Worm (Caenorhabditis elegans) whole organism, L3 larva: ENCODE results near the gene F46F2.3.

Experiments
- R02D3.7 ChIP-seq: fragments of 150-350 bp; optimal IDR thresholded peaks from 2 replicates; lab custom pipeline; 2014; ENCODE audit warnings: missing biosample characterization, missing genetic modification characterization
- ZK546.5 ChIP-seq: sonication (generic microtip); optimal IDR thresholded peaks from 2 replicates; lab custom pipeline; 2017; ENCODE audit warnings: missing biosample characterization, missing genetic modification characterization
- ama-1 ChIP-seq: fragments of 150-350 bp; optimal IDR thresholded peaks from 2 replicates; lab custom pipeline; 2018
- ceh-16 ChIP-seq: sonication (generic microtip); optimal IDR thresholded peaks from 2 replicates; lab custom pipeline; 2017; ENCODE audit warnings: missing biosample characterization, missing genetic modification characterization
- ceh-28 ChIP-seq: fragments of 150-350 bp; optimal IDR thresholded peaks from 2 replicates; lab custom pipeline; 2014; ENCODE audit warnings: missing biosample characterization, missing genetic modification reagents, missing genetic modification characterization
- ceh-82 ChIP-seq: fragments of 150-350 bp; optimal IDR thresholded peaks from 2 replicates; lab custom pipeline; 2014; ENCODE audit warnings: missing biosample characterization, missing genetic modification characterization
- egl-27 ChIP-seq: sonication (generic microtip); optimal IDR thresholded peaks from 4 replicates; lab custom pipeline; 2017; ENCODE audit warnings: missing biosample characterization, missing genetic modification reagents, missing genetic modification characterization
- egl-5 ChIP-seq: fragments of 150-350 bp; optimal IDR thresholded peaks from 2 replicates; lab custom pipeline; 2017; ENCODE audit warnings: missing biosample characterization, missing genetic modification reagents, missing genetic modification characterization, inconsistent platforms
- elt-1 ChIP-seq: fragments of 150-350 bp; optimal IDR thresholded peaks from 2 replicates; lab custom pipeline; 2014; ENCODE audit warnings: missing biosample characterization, missing genetic modification characterization
- elt-2 ChIP-seq: sonication (generic microtip); optimal IDR thresholded peaks from 2 replicates; lab custom pipeline; 2016; ENCODE audit warnings: missing genetic modification reagents, mild to moderate bottlenecking, missing genetic modification characterization, missing compliant biosample characterization
- elt-3 ChIP-seq, 3 experiments: fragments of 150-350 bp in 1 of 3; sonication (generic microtip) in 2 of 3; optimal IDR thresholded peaks; 2 replicates in 2 of 3; 4 replicates in 1 of 3; lab custom pipeline; 2014 to 2017; ENCODE audit warnings: missing biosample characterization in 3 of 3, missing genetic modification characterization in 3 of 3
- eor-1 ChIP-seq, 2 experiments: fragments of 150-350 bp; optimal IDR thresholded peaks; 2 replicates each; lab custom pipeline; 2014 to 2018; ENCODE audit warnings: missing biosample characterization in 2 of 2, missing genetic modification characterization in 2 of 2
- fos-1 ChIP-seq: fragments of 150-350 bp; optimal IDR thresholded peaks from 2 replicates; lab custom pipeline; 2014; ENCODE audit warnings: missing biosample characterization, missing genetic modification characterization
- hmg-11 ChIP-seq: sonication (generic microtip); optimal IDR thresholded peaks from 2 replicates; lab custom pipeline; 2016; ENCODE audit warnings: missing genetic modification characterization, missing compliant biosample characterization
- jun-1 ChIP-seq: fragments of 150-350 bp; optimal IDR thresholded peaks from 2 replicates; lab custom pipeline; 2014; ENCODE audit warnings: missing biosample characterization, missing genetic modification reagents, missing genetic modification characterization
- lsy-12 ChIP-seq: sonication (generic microtip); optimal IDR thresholded peaks from 2 replicates; lab custom pipeline; 2016; ENCODE audit warnings: mild to moderate bottlenecking, missing genetic modification characterization, missing compliant biosample characterization
- mdl-1 ChIP-seq: fragments of 150-350 bp; optimal IDR thresholded peaks from 2 replicates; lab custom pipeline; 2014; ENCODE audit warnings: missing biosample characterization, missing genetic modification characterization
- mml-1 ChIP-seq: fragments of 150-350 bp; sonication (generic microtip); optimal IDR thresholded peaks from 3 replicates; lab custom pipeline; 2014; ENCODE audit warnings: missing biosample characterization, missing genetic modification characterization
- nfya-1 ChIP-seq: sonication (generic microtip); optimal IDR thresholded peaks from 2 replicates; lab custom pipeline; 2017; ENCODE audit warnings: missing genetic modification characterization, mild to moderate bottlenecking, missing compliant biosample characterization, antibody characterized with exemption, moderate library complexity; ENCODE audit not compliant: insufficient read depth
- nhr-11 ChIP-seq: fragments of 150-350 bp; optimal IDR thresholded peaks from 2 replicates; lab custom pipeline; 2014; ENCODE audit warnings: missing biosample characterization, missing genetic modification characterization
- nhr-23 ChIP-seq: fragments of 150-350 bp; optimal IDR thresholded peaks from 2 replicates; lab custom pipeline; 2014; ENCODE audit warnings: missing biosample characterization, missing genetic modification reagents, missing genetic modification characterization
- nhr-237 ChIP-seq: fragments of 150-350 bp; optimal IDR thresholded peaks from 2 replicates; lab custom pipeline; 2014; ENCODE audit warnings: missing biosample characterization, missing genetic modification characterization
- nhr-25 ChIP-seq: sonication (generic microtip); optimal IDR thresholded peaks from 2 replicates; lab custom pipeline; 2017; ENCODE audit warnings: missing biosample characterization, missing genetic modification characterization
- nhr-43 ChIP-seq: sonication (generic microtip); optimal IDR thresholded peaks from 2 replicates; lab custom pipeline; 2016; ENCODE audit warnings: mild to moderate bottlenecking, missing genetic modification characterization, missing compliant biosample characterization; ENCODE audit not compliant: poor library complexity, severe bottlenecking
- nhr-76 ChIP-seq: fragments of 150-350 bp; sonication (generic microtip); optimal IDR thresholded peaks from 5 replicates; lab custom pipeline; 2014; ENCODE audit warnings: missing biosample characterization, missing genetic modification characterization
- pqm-1 ChIP-seq: fragments of 150-350 bp; optimal IDR thresholded peaks from 2 replicates; lab custom pipeline; 2017; ENCODE audit warnings: missing biosample characterization, missing genetic modification characterization, inconsistent platforms
- sea-2 ChIP-seq: fragments of 150-350 bp; sonication (generic microtip); optimal IDR thresholded peaks from 4 replicates; lab custom pipeline; 2014; ENCODE audit warnings: missing biosample characterization, missing genetic modification reagents, missing genetic modification characterization
- skn-1 ChIP-seq: fragments of 150-350 bp; optimal IDR thresholded peaks from 2 replicates; lab custom pipeline; 2014; ENCODE audit warnings: missing biosample characterization, missing genetic modification characterization
- snpc-4 ChIP-seq: fragments of 150-350 bp; optimal IDR thresholded peaks from 2 replicates; lab custom pipeline; 2014; ENCODE audit warnings: missing biosample characterization, missing genetic modification characterization
- tbx-2 ChIP-seq: sonication (generic microtip); optimal IDR thresholded peaks from 2 replicates; lab custom pipeline; 2016; ENCODE audit warnings: mild to moderate bottlenecking, missing genetic modification characterization, missing compliant biosample characterization
- unc-39 ChIP-seq: sonication (generic microtip); optimal IDR thresholded peaks from 4 replicates; lab custom pipeline; 2017; ENCODE audit warnings: missing biosample characterization, missing genetic modification characterization
- unc-62 ChIP-seq: fragments of 150-350 bp; sonication (generic microtip); optimal IDR thresholded peaks from 4 replicates; lab custom pipeline; 2014; ENCODE audit warnings: missing biosample characterization, missing genetic modification reagents, missing genetic modification characterization
- ztf-4 ChIP-seq: fragments of 150-350 bp; optimal IDR thresholded peaks from 2 replicates; lab custom pipeline; 2014; ENCODE audit warnings: missing biosample characterization, missing genetic modification characterization

F46F2.3 gene

DNA sequence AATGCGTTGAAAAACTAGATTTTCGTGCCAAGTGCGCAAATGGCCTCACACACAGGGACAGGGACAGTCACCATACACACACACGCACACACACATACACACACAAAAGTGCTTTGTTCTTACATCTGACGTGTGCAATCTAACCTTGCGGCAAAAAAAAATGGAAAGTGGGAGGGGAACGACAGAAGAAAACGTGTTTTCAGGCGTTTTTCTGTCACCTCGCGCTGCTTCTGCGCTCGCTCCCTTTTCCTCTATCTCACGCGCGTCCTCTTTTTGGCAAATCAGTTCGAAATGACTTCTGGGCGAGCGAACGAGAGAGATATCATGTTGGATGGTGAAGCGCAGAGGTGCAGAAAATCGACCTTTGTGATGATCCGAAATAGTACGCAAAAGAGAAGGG, 14.0 kb upstream of the F46F2.3 start:
- TF ChIP-seq skn-1 (tag; lab: Kevin White, UChicago) (no peak), fos-1 (tag; lab: Kevin White, UChicago) (peak; percentile 2), nhr-43 (peak; percentile 87), mml-1 (no peak), elt-2 (tag; lab: Kevin White, UChicago) (peak; percentile 37), sea-2 (no peak), snpc-4 (tag; lab: Kevin White, UChicago) (no peak), elt-1 (tag; lab: Kevin White, UChicago) (peak; percentile 64), nhr-25 (tag; lab: Kevin White, UChicago) (peak; percentile 99), mdl-1 (tag; lab: Kevin White, UChicago) (peak; percentile 39), lsy-12 (tag; lab: Kevin White, UChicago) (peak; percentile 79), nhr-76 (no peak), ZK546.5 (no peak), nhr-237 (tag; lab: Kevin White, UChicago) (no peak), nhr-11 (tag; lab: Kevin White, UChicago) (no peak), nhr-23 (tag; lab: Kevin White, UChicago) (peak; percentile 69), hmg-11 (tag; lab: Kevin White, UChicago) (peak; percentile 47), unc-62 (GFP tag; lab: Kevin White, UChicago) (peak; percentile 51), nfya-1 (tag; lab: Kevin White, UChicago) (peak; percentile 45), R02D3.7 (tag; lab: Kevin White, UChicago) (peak; percentile 12), elt-3 (tag; optimal IDR thresholded peaks at IDR 0.05; lab: Kevin White, UChicago) (peak in 1 of 3 experiments; percentile 75), pqm-1 (tag; lab: Kevin White, UChicago) (peak; percentile 10), tbx-2 (tag; lab: Kevin White, UChicago) (peak; percentile 47), egl-27 (peak; percentile 81)

- TF ChIP-seq nfya-1 (tag; lab: Kevin White, UChicago): peak; percentile 14
- peak; percentile 33 for TF ChIP-seq nhr-23 (tag; lab: Kevin White, UChicago)
- TF ChIP-seq nhr-25 (tag; lab: Kevin White, UChicago): peak; percentile 90
- TF ChIP-seq eor-1 (tag; optimal IDR thresholded peaks at IDR 0.05; lab: Kevin White, UChicago): no peak
These were observed 12.8 kb upstream of the F46F2.3 start for ce11 chrX:15272925-15273324.

ce11 chrX:15270656-15271055, 10.6 kb upstream of the F46F2.3 start:
- TF ChIP-seq skn-1 (tag; lab: Kevin White, UChicago) (no peak), ztf-4 (tag; lab: Kevin White, UChicago) (no peak), jun-1 (no peak), unc-39 (no peak), nhr-11 (tag; lab: Kevin White, UChicago) (no peak), nhr-23 (tag; lab: Kevin White, UChicago) (no peak), ceh-82 (tag; lab: Kevin White, UChicago) (no peak), ceh-16 (tag; lab: Kevin White, UChicago) (no peak), ama-1 (lab: Kevin White, UChicago) (no peak), ceh-28 (tag; lab: Kevin White, UChicago) (no peak), nhr-237 (tag; lab: Kevin White, UChicago) (no peak), eor-1 (tag; optimal IDR thresholded peaks at IDR 0.05; lab: Kevin White, UChicago) (no peak), ZK546.5 (no peak)

DNA sequence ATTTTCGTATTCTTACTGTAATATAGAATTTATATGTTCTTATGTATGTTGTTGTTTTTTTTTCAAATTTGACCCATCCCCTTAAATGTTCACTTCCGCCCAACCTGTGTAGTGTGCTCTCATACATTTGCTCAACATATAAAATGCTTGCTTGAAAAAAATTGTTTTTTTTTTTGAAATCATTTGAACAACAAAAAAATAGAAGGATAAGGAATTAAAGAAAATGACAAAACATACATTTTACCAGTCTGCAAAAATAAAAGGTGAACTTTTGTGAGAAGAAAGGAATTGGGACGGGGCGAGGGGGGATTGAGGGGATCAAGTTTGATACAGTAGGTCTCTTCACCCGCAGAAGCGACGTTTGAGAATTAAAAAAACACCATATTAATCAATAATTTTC, 8.4 kb upstream of the F46F2.3 start:
- peak; percentile 0 for TF ChIP-seq elt-2 (tag; lab: Kevin White, UChicago)
- peak; percentile 47 for TF ChIP-seq lsy-12 (tag; lab: Kevin White, UChicago)
- TF ChIP-seq nhr-76: no peak
- TF ChIP-seq egl-5: no peak
- no peak for TF ChIP-seq eor-1 (tag; optimal IDR thresholded peaks at IDR 0.05; lab: Kevin White, UChicago)
- TF ChIP-seq, all 47 proteins: peak for 2

DNA sequence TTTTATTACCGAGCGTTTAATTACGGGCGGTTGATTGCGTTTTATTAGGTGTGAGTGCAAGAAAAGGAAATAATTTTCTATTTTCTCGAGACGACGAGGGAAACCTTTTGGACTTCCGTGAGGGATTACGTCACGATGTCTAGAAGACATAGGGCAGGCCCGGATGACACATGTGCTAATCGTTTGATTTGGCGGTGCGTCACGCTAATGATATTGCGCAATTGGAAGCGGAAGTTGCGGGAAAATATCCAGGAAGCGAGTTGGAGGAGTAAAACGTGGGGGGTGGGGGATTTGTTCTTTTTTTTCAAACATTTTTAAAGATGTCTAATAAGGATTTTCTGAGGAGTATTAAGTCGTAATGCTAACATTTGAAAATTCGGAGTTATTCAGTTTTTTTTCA, 4.5 kb upstream of the F46F2.3 start:
- no peak for TF ChIP-seq ama-1 (lab: Kevin White, UChicago)
- no peak for TF ChIP-seq nfya-1 (tag; lab: Kevin White, UChicago)
- no peak for TF ChIP-seq R02D3.7 (tag; lab: Kevin White, UChicago)
- TF ChIP-seq tbx-2 (tag; lab: Kevin White, UChicago): peak; percentile 15
- peak; percentile 33 for TF ChIP-seq nhr-23 (tag; lab: Kevin White, UChicago)
